Worm (Caenorhabditis elegans) whole organism, young adult: Measurements from ENCODE around the gene Y41E3.19.
A peak's percentile ranks its signal among the peaks of the same experiment; 100 is the strongest.

ENCODE experiments used
- B0261.1 ChIP-seq: sonication (generic microtip); optimal IDR thresholded peaks from 2 replicates; lab custom pipeline; 2016; ENCODE audit warnings: mild to moderate bottlenecking, missing genetic modification characterization, moderate library complexity, missing compliant biosample characterization
- B0336.3 ChIP-seq: fragments of 200-800 bp; sonication (Bioruptor generic); IDR thresholded peaks from 2 replicates; pipeline ENCODE4 v1.3.6; 2022; ENCODE audit warnings: missing genetic modification characterization, missing compliant biosample characterization
- F22D6.2 ChIP-seq: sonication (generic microtip); optimal IDR thresholded peaks from 2 replicates; lab custom pipeline; 2016; ENCODE audit warnings: mild to moderate bottlenecking, missing genetic modification characterization, missing compliant biosample characterization
- F39B2.1 ChIP-seq: fragments of 200-800 bp; sonication (Bioruptor generic); IDR thresholded peaks from 2 replicates; pipeline ENCODE4 v1.3.6; 2022; ENCODE audit warnings: missing genetic modification reagents, missing genetic modification characterization, missing compliant biosample characterization
- F49E8.2 ChIP-seq: sonication (generic microtip); optimal IDR thresholded peaks from 3 replicates; lab custom pipeline; 2017; ENCODE audit warnings: missing genetic modification characterization, mild to moderate bottlenecking, missing compliant biosample characterization, antibody characterized with exemption, moderate library complexity; ENCODE audit not compliant: insufficient read depth
- F52B5.7 ChIP-seq: sonication (generic microtip); optimal IDR thresholded peaks from 2 replicates; lab custom pipeline; 2016; ENCODE audit warnings: mild to moderate bottlenecking, missing genetic modification characterization, missing compliant biosample characterization
- F57A8.1 ChIP-seq: fragments of 200-800 bp; sonication (Bioruptor generic); optimal IDR thresholded peaks from 2 replicates; lab custom pipeline; 2018; ENCODE audit warnings: mild to moderate bottlenecking, missing genetic modification characterization, moderate library complexity, missing compliant biosample characterization
- K11D2.4 ChIP-seq: fragments of 200-800 bp; sonication (Bioruptor generic); IDR thresholded peaks from 2 replicates; pipeline ENCODE4 v1.3.6; 2022; ENCODE audit warnings: missing genetic modification reagents, missing genetic modification characterization, missing compliant biosample characterization
- T26A5.8 ChIP-seq: sonication (generic microtip); optimal IDR thresholded peaks from 2 replicates; lab custom pipeline; 2016; ENCODE audit warnings: missing genetic modification characterization, missing compliant biosample characterization
- Y53F4B.3 ChIP-seq: fragments of 200-800 bp; sonication (Bioruptor generic); IDR thresholded peaks from 2 replicates; pipeline ENCODE4 v1.3.6; 2022; ENCODE audit warnings: missing genetic modification reagents, missing genetic modification characterization, missing compliant biosample characterization
- Y67H2A.10 ChIP-seq: fragments of 200-800 bp; sonication (Bioruptor generic); conservative IDR thresholded peaks from 2 replicates; pipeline ENCODE4 v1.3.6; 2022; ENCODE audit warnings: missing genetic modification reagents, missing genetic modification characterization, missing compliant biosample characterization
- akir-1 ChIP-seq: fragments of 200-800 bp; sonication (Bioruptor generic); optimal IDR thresholded peaks from 2 replicates; lab custom pipeline; 2018; ENCODE audit warnings: mild to moderate bottlenecking, missing genetic modification characterization, moderate library complexity, missing compliant biosample characterization
- atf-7 ChIP-seq: sonication (generic microtip); optimal IDR thresholded peaks from 2 replicates; lab custom pipeline; 2017; ENCODE audit warnings: mild to moderate bottlenecking, missing genetic modification characterization, missing compliant biosample characterization
- attf-5 ChIP-seq: fragments of 200-800 bp; sonication (Bioruptor generic); optimal IDR thresholded peaks from 2 replicates; lab custom pipeline; 2018; ENCODE audit warnings: mild to moderate bottlenecking, missing genetic modification characterization, missing compliant biosample characterization
- bed-1 ChIP-seq: fragments of 200-800 bp; sonication (Bioruptor generic); IDR thresholded peaks from 2 replicates; pipeline ENCODE4 v1.3.6; 2022; ENCODE audit warnings: missing genetic modification reagents, missing genetic modification characterization, missing compliant biosample characterization
- cebp-1 ChIP-seq, 2 experiments: fragments of 200-800 bp in 1 of 2; sonication (Bioruptor generic) in 1 of 2; sonication (generic microtip) in 1 of 2; IDR thresholded peaks in 1 of 2; optimal IDR thresholded peaks in 1 of 2; 2 replicates each; pipeline versions ENCODE4 v1.3.6 to Lab custom; 2017 to 2022; ENCODE audit warnings: missing compliant biosample characterization in 2 of 2, missing genetic modification characterization in 2 of 2, mild to moderate bottlenecking in 1 of 2, missing genetic modification reagents in 1 of 2, moderate library complexity in 1 of 2
- ceh-100 ChIP-seq: fragments of 200-800 bp; sonication (Bioruptor generic); IDR thresholded peaks from 2 replicates; pipeline ENCODE4 v1.3.6; 2022; ENCODE audit warnings: missing genetic modification reagents, missing genetic modification characterization, missing compliant biosample characterization
- dpff-1 ChIP-seq: sonication (generic microtip); optimal IDR thresholded peaks from 2 replicates; lab custom pipeline; 2017; ENCODE audit warnings: mild to moderate bottlenecking, missing genetic modification characterization, missing compliant biosample characterization
- efl-1 ChIP-seq: fragments of 150-350 bp; optimal IDR thresholded peaks from 2 replicates; lab custom pipeline; 2014; ENCODE audit warnings: missing biosample characterization, missing genetic modification reagents, missing genetic modification characterization
- him-1 ChIP-seq: sonication (generic microtip); optimal IDR thresholded peaks from 2 replicates; lab custom pipeline; 2016; ENCODE audit warnings: missing genotype, missing genetic modification reagents, missing genetic modification characterization, missing compliant biosample characterization
- hlh-12 ChIP-seq: sonication (generic microtip); optimal IDR thresholded peaks from 2 replicates; lab custom pipeline; 2016; ENCODE audit warnings: missing genetic modification characterization, missing compliant biosample characterization
- hmg-1.2 ChIP-seq: fragments of 200-800 bp; sonication (Bioruptor generic); IDR thresholded peaks from 2 replicates; pipeline ENCODE4 v1.3.6; 2022; ENCODE audit warnings: missing genetic modification reagents, missing genetic modification characterization, missing compliant biosample characterization
- hrde-1 ChIP-seq: sonication (generic microtip); optimal IDR thresholded peaks from 2 replicates; lab custom pipeline; 2016; ENCODE audit warnings: missing genetic modification characterization, mild to moderate bottlenecking, missing compliant biosample characterization, moderate library complexity, missing genotype, missing genetic modification reagents, borderline replicate concordance
- lin-35 ChIP-seq, 3 experiments: fragments of 150-350 bp in 2 of 3; sonication (generic microtip) in 1 of 3; optimal IDR thresholded peaks; 2 replicates each; lab custom pipeline; 2014 to 2018; ENCODE audit warnings: missing biosample characterization in 3 of 3, missing genetic modification characterization in 3 of 3, missing genetic modification reagents in 3 of 3
- lir-1 ChIP-seq: fragments of 200-800 bp; sonication (Bioruptor generic); conservative IDR thresholded peaks from 2 replicates; pipeline ENCODE4 v1.3.6; 2022; ENCODE audit warnings: missing genetic modification reagents, missing genetic modification characterization, missing compliant biosample characterization
- lsl-1 ChIP-seq: fragments of 200-800 bp; sonication (Bioruptor generic); optimal IDR thresholded peaks from 2 replicates; lab custom pipeline; 2018; ENCODE audit warnings: mild to moderate bottlenecking, missing genetic modification characterization, moderate library complexity, missing compliant biosample characterization
- madf-10 ChIP-seq: sonication (generic microtip); optimal IDR thresholded peaks from 2 replicates; lab custom pipeline; 2016; ENCODE audit warnings: mild to moderate bottlenecking, missing genetic modification characterization, missing compliant biosample characterization
- madf-6 ChIP-seq: fragments of 200-800 bp; sonication (Bioruptor generic); IDR thresholded peaks from 2 replicates; pipeline ENCODE4 v1.3.6; 2022; ENCODE audit warnings: missing genetic modification reagents, missing genetic modification characterization, missing compliant biosample characterization
- madf-8 ChIP-seq: fragments of 200-800 bp; sonication (Bioruptor generic); conservative IDR thresholded peaks from 2 replicates; pipeline ENCODE4 v1.3.6; 2022; ENCODE audit warnings: missing genetic modification reagents, missing genetic modification characterization, missing compliant biosample characterization
- mcd-1 ChIP-seq: fragments of 200-800 bp; sonication (Bioruptor generic); IDR thresholded peaks from 2 replicates; pipeline ENCODE4 v1.3.6; 2022; ENCODE audit warnings: missing genetic modification reagents, missing genetic modification characterization, missing compliant biosample characterization
- mxl-1 ChIP-seq: sonication (generic microtip); optimal IDR thresholded peaks from 2 replicates; lab custom pipeline; 2016; ENCODE audit warnings: missing genetic modification characterization, missing compliant biosample characterization
- nfya-2 ChIP-seq: fragments of 200-800 bp; sonication (Bioruptor generic); IDR thresholded peaks from 2 replicates; pipeline ENCODE4 v1.3.6; 2022; ENCODE audit warnings: missing genetic modification reagents, missing genetic modification characterization, missing compliant biosample characterization
- nhr-179 ChIP-seq: sonication (generic microtip); optimal IDR thresholded peaks from 2 replicates; lab custom pipeline; 2016; ENCODE audit warnings: mild to moderate bottlenecking, missing genetic modification characterization, missing compliant biosample characterization
- nhr-80 ChIP-seq: sonication (generic microtip); optimal IDR thresholded peaks from 2 replicates; lab custom pipeline; 2016; ENCODE audit warnings: missing genetic modification characterization, missing compliant biosample characterization
- nhr-90 ChIP-seq: sonication (generic microtip); optimal IDR thresholded peaks from 2 replicates; lab custom pipeline; 2016; ENCODE audit warnings: missing genotype, mild to moderate bottlenecking, missing genetic modification characterization, missing compliant biosample characterization
- repo-1 ChIP-seq: sonication (generic microtip); optimal IDR thresholded peaks from 2 replicates; lab custom pipeline; 2017; ENCODE audit warnings: mild to moderate bottlenecking, missing genetic modification characterization, missing compliant biosample characterization
- rpc-1 ChIP-seq, 2 experiments: fragments of 150-350 bp in 1 of 2; sonication (generic microtip) in 1 of 2; optimal IDR thresholded peaks; 2 replicates each; lab custom pipeline; 2014 to 2018; ENCODE audit warnings: missing biosample characterization in 1 of 2, missing genetic modification characterization in 1 of 2, missing genetic modification reagents in 1 of 2, missing genotype in 1 of 2
- sea-2 ChIP-seq: fragments of 200-800 bp; sonication (Bioruptor generic); IDR thresholded peaks from 2 replicates; pipeline ENCODE4 v1.3.6; 2022; ENCODE audit warnings: missing genetic modification characterization, missing compliant biosample characterization
- snpc-1.1 ChIP-seq: sonication (generic microtip); optimal IDR thresholded peaks from 2 replicates; lab custom pipeline; 2017; ENCODE audit warnings: missing genetic modification characterization, mild to moderate bottlenecking, missing compliant biosample characterization, antibody characterized with exemption, moderate library complexity, missing genotype, missing genetic modification reagents; ENCODE audit not compliant: insufficient read depth
- snpc-3.4 ChIP-seq: sonication (generic microtip); optimal IDR thresholded peaks from 2 replicates; lab custom pipeline; 2017; ENCODE audit warnings: missing genetic modification characterization, mild to moderate bottlenecking, missing compliant biosample characterization, antibody characterized with exemption, moderate library complexity, missing genotype, missing genetic modification reagents
- sptf-2 ChIP-seq: fragments of 200-800 bp; sonication (Bioruptor generic); optimal IDR thresholded peaks from 2 replicates; lab custom pipeline; 2018; ENCODE audit warnings: mild to moderate bottlenecking, missing genetic modification characterization, missing compliant biosample characterization
- tbp1 ChIP-seq: fragments of 200-800 bp; sonication (Bioruptor generic); optimal IDR thresholded peaks from 2 replicates; lab custom pipeline; 2018; ENCODE audit warnings: mild to moderate bottlenecking, missing genetic modification characterization, missing compliant biosample characterization
- tbx-9 ChIP-seq: sonication (generic microtip); optimal IDR thresholded peaks from 2 replicates; lab custom pipeline; 2016; ENCODE audit warnings: borderline replicate concordance, missing genetic modification characterization, inconsistent platforms, missing compliant biosample characterization
- xnd-1 ChIP-seq: sonication (generic microtip); optimal IDR thresholded peaks from 2 replicates; lab custom pipeline; 2016; ENCODE audit warnings: missing genotype, missing genetic modification reagents, missing genetic modification characterization, missing compliant biosample characterization
- ztf-22 ChIP-seq: fragments of 200-800 bp; sonication (Bioruptor generic); optimal IDR thresholded peaks from 2 replicates; lab custom pipeline; 2018; ENCODE audit warnings: mild to moderate bottlenecking, missing genetic modification characterization, moderate library complexity, missing compliant biosample characterization
- ztf-26 ChIP-seq: sonication (generic microtip); optimal IDR thresholded peaks from 2 replicates; lab custom pipeline; 2017; ENCODE audit warnings: missing genetic modification characterization, missing compliant biosample characterization

Y41E3.19 gene

ce11 chrIV:15049288-15050094, 6.4 kb upstream of the Y41E3.19 start:
- TF ChIP-seq xnd-1 (tag; lab: Kevin White, UChicago) (no peak), B0336.3 (GFP tag; lab: Robert Waterston, UW) (peak; percentile 65; the same call in 1 of the 2 replicates), nhr-90 (tag; lab: Kevin White, UChicago) (no peak), mcd-1 (peak; percentile 52; the same call in 1 of the 2 replicates), mxl-1 (tag; lab: Kevin White, UChicago) (no peak), Y53F4B.3 (GFP tag; lab: Robert Waterston, UW) (no peak), sptf-2 (GFP tag; lab: Kevin White, UChicago) (no peak), Y67H2A.10 (GFP tag; lab: Robert Waterston, UW) (no peak), hrde-1 (tag; lab: Kevin White, UChicago) (peak; percentile 45), nhr-80 (no peak), bed-1 (GFP tag; lab: Robert Waterston, UW) (0 out of 2 replicates have a peak, but pooled peaks have one; percentile 16), madf-8 (GFP tag; lab: Robert Waterston, UW) (no peak), sea-2 (GFP tag; lab: Robert Waterston, UW) (no peak), B0261.1 (peak; percentile 3), F49E8.2 (tag; lab: Kevin White, UChicago) (no peak), ztf-26 (tag; lab: Kevin White, UChicago) (no peak), him-1 (tag; lab: Kevin White, UChicago) (no peak), K11D2.4 (no peak), F57A8.1 (no peak), F52B5.7 (tag; lab: Kevin White, UChicago) (peak; percentile 30), ztf-22 (no peak), efl-1 (no peak), nhr-179 (tag; lab: Kevin White, UChicago) (no peak), lir-1 (GFP tag; lab: Robert Waterston, UW) (no peak), lin-35 (GFP tag; optimal IDR thresholded peaks at IDR 0.05; lab: Kevin White, UChicago) (peak in 1 of 3 experiments; percentile 5), tbx-9 (no peak), cebp-1 (GFP tag; IDR thresholded peaks at IDR 0.05; lab: Robert Waterston, UW) (no peak), cebp-1 (tag; optimal IDR thresholded peaks at IDR 0.05; lab: Kevin White, UChicago) (peak; percentile 2), madf-10 (tag; lab: Kevin White, UChicago) (no peak), akir-1 (GFP tag; lab: Kevin White, UChicago) (no peak), snpc-1.1 (tag; lab: Kevin White, UChicago) (no peak), atf-7 (tag; lab: Kevin White, UChicago) (no peak), hmg-1.2 (GFP tag; lab: Robert Waterston, UW) (no peak), tbp1 (GFP tag; lab: Kevin White, UChicago) (no peak), snpc-3.4 (tag; lab: Kevin White, UChicago) (peak; percentile 3), nfya-2 (peak; percentile 75; the same call in 1 of the 2 replicates), F22D6.2 (tag; lab: Kevin White, UChicago) (no peak), madf-6 (GFP tag; lab: Robert Waterston, UW) (peak; percentile 49), F39B2.1 (GFP tag; lab: Robert Waterston, UW) (no peak), attf-5 (no peak), rpc-1 (optimal IDR thresholded peaks at IDR 0.05; lab: Kevin White, UChicago) (no peak), rpc-1 (tag; optimal IDR thresholded peaks at IDR 0.05; lab: Kevin White, UChicago) (no peak), lsl-1 (GFP tag; lab: Kevin White, UChicago) (no peak), repo-1 (peak; percentile 66), ceh-100 (no peak), hlh-12 (tag; lab: Kevin White, UChicago) (no peak), T26A5.8 (tag; lab: Kevin White, UChicago) (peak; percentile 37), dpff-1 (tag; lab: Kevin White, UChicago) (peak; percentile 73)
